Worm (Caenorhabditis elegans) whole organism, mixed stage, embryonic: ENCODE data around the gene sfxn-1.4.

Experiments used
- ceh-43 ChIP-seq: fragments of 200-800 bp; sonication (Bioruptor generic); optimal IDR thresholded peaks from 2 replicates; lab custom pipeline; 2018; ENCODE audit warnings: mild to moderate bottlenecking, missing genetic modification characterization, moderate library complexity, missing compliant biosample characterization
- drap-1 ChIP-seq: fragments of 200-800 bp; sonication (Bioruptor generic); optimal IDR thresholded peaks from 3 replicates; lab custom pipeline; 2018; ENCODE audit warnings: mild to moderate bottlenecking, missing genetic modification characterization, missing compliant biosample characterization
- nhr-237 ChIP-seq: fragments of 150-350 bp; optimal IDR thresholded peaks from 2 replicates; lab custom pipeline; 2014; ENCODE audit warnings: missing biosample characterization, missing genetic modification characterization
- snpc-4 ChIP-seq: fragments of 150-350 bp; optimal IDR thresholded peaks from 2 replicates; lab custom pipeline; 2014; ENCODE audit warnings: missing biosample characterization, missing genetic modification characterization
- unc-120 ChIP-seq: sonication (generic microtip); optimal IDR thresholded peaks from 2 replicates; lab custom pipeline; 2017; ENCODE audit warnings: missing genetic modification characterization, missing compliant biosample characterization; ENCODE audit not compliant: poor library complexity, severe bottlenecking
- unc-62 ChIP-seq: fragments of 150-350 bp; optimal IDR thresholded peaks from 2 replicates; lab custom pipeline; 2014; ENCODE audit warnings: missing biosample characterization, missing genetic modification reagents, missing genetic modification characterization
- ztf-11 ChIP-seq: fragments of 150-350 bp; optimal IDR thresholded peaks from 2 replicates; lab custom pipeline; 2014; ENCODE audit warnings: missing biosample characterization, missing genetic modification characterization

DNA sequence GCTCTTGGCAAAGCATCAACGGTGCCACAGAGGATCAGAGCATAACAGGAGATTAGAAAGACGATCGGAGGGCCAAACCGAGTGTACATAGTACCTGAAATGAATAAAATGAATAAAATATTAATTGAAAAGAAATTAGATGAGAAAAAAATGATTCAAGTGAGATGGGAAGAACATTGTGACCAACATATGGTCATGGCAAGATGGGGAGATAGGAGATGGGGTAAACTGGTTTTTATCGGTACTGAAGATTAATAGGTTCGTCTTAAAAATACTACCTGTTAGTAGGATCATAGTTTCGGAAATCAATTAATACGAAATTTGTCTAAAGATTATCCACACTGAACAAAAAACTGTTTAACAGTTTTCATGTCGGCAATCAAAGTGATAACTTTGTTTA lies 24.0 kb downstream of the sfxn-1.4 start, which contains the start of gene nep-1:
- TF ChIP-seq drap-1 (GFP tag; lab: Kevin White, UChicago) (no peak), ztf-11 (no peak), unc-62 (GFP tag; lab: Kevin White, UChicago) (no peak), snpc-4 (tag; lab: Kevin White, UChicago) (no peak), ceh-43 (GFP tag; lab: Kevin White, UChicago) (no peak), unc-120 (tag; lab: Kevin White, UChicago) (no peak), nhr-237 (tag; lab: Kevin White, UChicago) (no peak)
